Worm (Caenorhabditis elegans): ENCODE data around the gene F52E1.2.

The F52E1.2 gene

ce11 chrV:8445636-8446035 is 35.2 kb downstream of the F52E1.2 start:
- TF ChIP-seq ceh-82 (tag; optimal IDR thresholded peaks at IDR 0.05) (no peak), sem-4 (tag; optimal IDR thresholded peaks at IDR 0.05) (no peak), sma-3 (GFP tag; optimal IDR thresholded peaks at IDR 0.05) (peak; percentile 66), nhr-21 (tag; optimal IDR thresholded peaks at IDR 0.05) (peak; percentile 14), blmp-1 (tag; optimal IDR thresholded peaks at IDR 0.05; ENCODE audit: insufficient read depth) (no peak), ztf-11 (tag; optimal IDR thresholded peaks at IDR 0.05) (no peak), lsy-2 (tag; optimal IDR thresholded peaks at IDR 0.05) (peak in 1 of 2 experiments; percentile 20), aly-2 (tag; optimal IDR thresholded peaks at IDR 0.05) (no peak), mbf-1 (tag; optimal IDR thresholded peaks at IDR 0.05) (no peak), snpc-4 (tag; optimal IDR thresholded peaks at IDR 0.05) (peak; percentile 1), ztf-1 (GFP tag; conservative IDR thresholded peaks at IDR 0.05) (no peak), gmeb-1 (tag; optimal IDR thresholded peaks at IDR 0.05) (peak; percentile 48), nhr-129 (tag; optimal IDR thresholded peaks at IDR 0.05) (peak; percentile 56), C34F6.9 (tag; optimal IDR thresholded peaks at IDR 0.05) (peak; percentile 16), F13H6.1 (tag; optimal IDR thresholded peaks at IDR 0.05) (peak; percentile 38), nhr-25 (tag; optimal IDR thresholded peaks at IDR 0.05) (peak; percentile 33), fos-1 (tag; optimal IDR thresholded peaks at IDR 0.05) (peak; percentile 65), ZK546.5 (tag; optimal IDR thresholded peaks at IDR 0.05) (no peak), mab-5 (tag; optimal IDR thresholded peaks at IDR 0.05) (no peak), mdl-1 (tag; optimal IDR thresholded peaks at IDR 0.05) (no peak), zag-1 (tag; optimal IDR thresholded peaks at IDR 0.05) (no peak), elt-1 (tag; optimal IDR thresholded peaks at IDR 0.05) (no peak), crh-2 (tag; optimal IDR thresholded peaks at IDR 0.05) (peak; percentile 50), sma-9 (GFP tag; optimal IDR thresholded peaks at IDR 0.05) (peak; percentile 56), sma-9 (tag; optimal IDR thresholded peaks at IDR 0.05) (no peak)

DNA sequence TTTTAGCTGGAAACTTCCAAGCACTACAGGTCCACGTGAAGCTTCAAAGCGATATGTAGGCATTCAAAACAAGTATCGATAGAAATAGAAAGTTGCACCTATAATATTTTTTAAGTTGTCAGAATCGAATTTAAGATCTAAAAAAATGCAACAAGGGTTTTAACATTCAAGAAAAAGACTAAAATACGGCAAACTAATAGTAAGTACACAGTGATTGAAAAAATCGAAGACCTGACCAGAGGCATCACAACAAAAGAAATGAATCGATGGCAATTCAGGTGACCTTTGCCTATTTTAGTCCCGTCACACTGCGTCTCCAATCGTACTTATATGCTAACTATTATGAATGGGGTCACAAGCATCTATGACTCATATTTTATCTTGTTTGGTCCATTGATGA is 37.5 kb downstream of the F52E1.2 start, which contains the start of gene T23B12.5:
Gene T23B12.5 (minus strand): TSS at position 101 of the 400 bp plus-strand sequence.
- no peak for TF ChIP-seq ztf-11 (tag; optimal IDR thresholded peaks at IDR 0.05)
- TF ChIP-seq unc-39 (tag; optimal IDR thresholded peaks at IDR 0.05), result no peak
- TF ChIP-seq sem-4 (tag; optimal IDR thresholded peaks at IDR 0.05), result no peak
- no peak for TF ChIP-seq skn-1 (tag; optimal IDR thresholded peaks at IDR 0.05)
- TF ChIP-seq elt-3 (tag; optimal IDR thresholded peaks at IDR 0.05), result no peak
- no peak for TF ChIP-seq R02D3.7 (tag; optimal IDR thresholded peaks at IDR 0.05)
- no peak for TF ChIP-seq nhr-10 (tag; optimal IDR thresholded peaks at IDR 0.05)
- TF ChIP-seq alr-1 (tag; optimal IDR thresholded peaks at IDR 0.05), result no peak
- no peak for TF ChIP-seq snpc-4 (tag; optimal IDR thresholded peaks at IDR 0.05)
- TF ChIP-seq nhr-6 (tag; optimal IDR thresholded peaks at IDR 0.05), result no peak
- TF ChIP-seq blmp-1 (tag; optimal IDR thresholded peaks at IDR 0.05; ENCODE audit: insufficient read depth), result no peak
- TF ChIP-seq aly-2 (tag; optimal IDR thresholded peaks at IDR 0.05), result no peak
- no peak for TF ChIP-seq ztf-4 (tag; optimal IDR thresholded peaks at IDR 0.05)

DNA sequence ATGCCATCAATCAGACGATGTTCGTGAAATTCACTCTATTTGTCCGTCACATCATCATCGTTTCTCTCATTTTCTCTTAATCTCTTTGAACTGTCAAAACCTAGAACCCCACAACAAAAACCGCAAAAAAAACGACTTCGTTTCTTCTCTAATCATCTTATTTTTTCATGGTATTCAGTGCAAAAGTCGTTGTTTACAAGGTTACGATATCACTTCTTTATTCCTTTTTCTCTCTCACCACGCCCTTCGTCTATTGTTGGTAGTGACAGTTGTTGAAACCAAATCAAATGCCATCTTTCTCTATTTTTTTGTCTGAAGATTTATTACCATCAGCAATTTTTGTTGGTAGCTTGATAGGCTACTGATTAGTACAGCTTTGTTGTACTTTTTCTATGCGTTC is 38.8 kb downstream of the F52E1.2 start:
- peak; percentile 45 for TF ChIP-seq sma-3 (GFP tag; optimal IDR thresholded peaks at IDR 0.05)
- peak; percentile 78 for TF ChIP-seq nhr-25 (tag; optimal IDR thresholded peaks at IDR 0.05)
- no peak for TF ChIP-seq peb-1 (tag; optimal IDR thresholded peaks at IDR 0.05)
- TF ChIP-seq sma-9 (GFP tag; optimal IDR thresholded peaks at IDR 0.05), result peak; percentile 27
- TF ChIP-seq sma-9 (tag; optimal IDR thresholded peaks at IDR 0.05), result no peak

DNA sequence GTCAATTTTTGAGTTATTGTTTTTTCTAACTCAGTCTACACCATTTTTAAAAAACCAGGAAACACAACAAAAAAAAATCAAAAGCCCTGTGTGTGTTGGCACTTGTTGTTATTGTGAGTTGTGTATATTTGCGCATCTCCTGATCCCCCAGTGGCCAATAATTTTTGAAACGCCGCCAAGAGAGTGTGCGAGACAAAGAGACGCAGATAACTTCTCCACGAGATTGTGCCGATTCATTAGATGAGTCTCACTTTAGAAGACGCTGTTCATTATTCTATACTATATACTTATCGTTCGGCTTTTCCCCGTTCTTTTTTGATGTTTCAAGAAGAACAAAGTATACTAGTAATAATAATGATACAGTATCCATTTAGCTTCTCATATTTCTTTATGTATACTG is 40.3 kb downstream of the F52E1.2 start:
- TF ChIP-seq nhr-237 (tag; optimal IDR thresholded peaks at IDR 0.05) (no peak), mab-5 (tag; optimal IDR thresholded peaks at IDR 0.05) (peak; percentile 57)

ce11 chrV:8454995-8455446 is 44.6 kb downstream of the F52E1.2 start, which contains the start of gene T23B12.11:
Gene T23B12.11 (plus strand): TSS chrV:8455396.
- TF ChIP-seq snpc-4 (tag; optimal IDR thresholded peaks at IDR 0.05), result no peak
- no peak for TF ChIP-seq ceh-16 (tag; optimal IDR thresholded peaks at IDR 0.05)
- TF ChIP-seq nhr-23 (tag; optimal IDR thresholded peaks at IDR 0.05), result no peak
- TF ChIP-seq blmp-1 (tag; optimal IDR thresholded peaks at IDR 0.05; ENCODE audit: insufficient read depth), result no peak
- TF ChIP-seq Y55F3AM.14 (GFP tag; optimal IDR thresholded peaks at IDR 0.05), result no peak
- no peak for TF ChIP-seq gmeb-1 (tag; optimal IDR thresholded peaks at IDR 0.05)
- no peak for TF ChIP-seq nhr-77 (tag; optimal IDR thresholded peaks at IDR 0.05)
- TF ChIP-seq sem-4 (tag; optimal IDR thresholded peaks at IDR 0.05), result no peak
- no peak for TF ChIP-seq zag-1 (tag; optimal IDR thresholded peaks at IDR 0.05)
- no peak for TF ChIP-seq mbf-1 (tag; optimal IDR thresholded peaks at IDR 0.05)
- no peak for TF ChIP-seq elt-3 (tag; optimal IDR thresholded peaks at IDR 0.05)
- TF ChIP-seq nhr-237 (tag; optimal IDR thresholded peaks at IDR 0.05), result no peak
- TF ChIP-seq peb-1 (tag; optimal IDR thresholded peaks at IDR 0.05), result no peak
